Worm (Caenorhabditis elegans) whole organism, L3 larva: ENCODE results near the gene K12H6.8.

Experiments
- ZK546.5 ChIP-seq: sonication (generic microtip); optimal IDR thresholded peaks from 2 replicates; lab custom pipeline; 2017; ENCODE audit warnings: missing biosample characterization, missing genetic modification characterization
- aly-2 ChIP-seq: fragments of 150-350 bp; optimal IDR thresholded peaks from 2 replicates; lab custom pipeline; 2014; ENCODE audit warnings: missing biosample characterization, missing genetic modification characterization
- ceh-16 ChIP-seq: sonication (generic microtip); optimal IDR thresholded peaks from 2 replicates; lab custom pipeline; 2017; ENCODE audit warnings: missing biosample characterization, missing genetic modification characterization
- ceh-28 ChIP-seq: fragments of 150-350 bp; optimal IDR thresholded peaks from 2 replicates; lab custom pipeline; 2014; ENCODE audit warnings: missing biosample characterization, missing genetic modification reagents, missing genetic modification characterization
- ceh-9 ChIP-seq: sonication (generic microtip); optimal IDR thresholded peaks from 2 replicates; lab custom pipeline; 2018; ENCODE audit warnings: missing biosample characterization, missing genetic modification characterization
- egl-27 ChIP-seq: sonication (generic microtip); optimal IDR thresholded peaks from 4 replicates; lab custom pipeline; 2017; ENCODE audit warnings: missing biosample characterization, missing genetic modification reagents, missing genetic modification characterization
- egl-5 ChIP-seq: fragments of 150-350 bp; optimal IDR thresholded peaks from 2 replicates; lab custom pipeline; 2017; ENCODE audit warnings: missing biosample characterization, missing genetic modification reagents, missing genetic modification characterization, inconsistent platforms
- fos-1 ChIP-seq: fragments of 150-350 bp; optimal IDR thresholded peaks from 2 replicates; lab custom pipeline; 2014; ENCODE audit warnings: missing biosample characterization, missing genetic modification characterization
- hmg-11 ChIP-seq: sonication (generic microtip); optimal IDR thresholded peaks from 2 replicates; lab custom pipeline; 2016; ENCODE audit warnings: missing genetic modification characterization, missing compliant biosample characterization
- lin-15B ChIP-seq: fragments of 150-350 bp; optimal IDR thresholded peaks from 2 replicates; lab custom pipeline; 2014; ENCODE audit warnings: missing biosample characterization, missing genetic modification characterization
- lin-39 ChIP-seq: fragments of 150-350 bp; optimal IDR thresholded peaks from 2 replicates; lab custom pipeline; 2018; ENCODE audit warnings: missing biosample characterization, missing genetic modification reagents, missing genetic modification characterization
- lsy-12 ChIP-seq: sonication (generic microtip); optimal IDR thresholded peaks from 2 replicates; lab custom pipeline; 2016; ENCODE audit warnings: mild to moderate bottlenecking, missing genetic modification characterization, missing compliant biosample characterization
- mml-1 ChIP-seq: fragments of 150-350 bp; sonication (generic microtip); optimal IDR thresholded peaks from 3 replicates; lab custom pipeline; 2014; ENCODE audit warnings: missing biosample characterization, missing genetic modification characterization
- nfya-1 ChIP-seq: sonication (generic microtip); optimal IDR thresholded peaks from 2 replicates; lab custom pipeline; 2017; ENCODE audit warnings: missing genetic modification characterization, mild to moderate bottlenecking, missing compliant biosample characterization, antibody characterized with exemption, moderate library complexity; ENCODE audit not compliant: insufficient read depth
- nhr-11 ChIP-seq: fragments of 150-350 bp; optimal IDR thresholded peaks from 2 replicates; lab custom pipeline; 2014; ENCODE audit warnings: missing biosample characterization, missing genetic modification characterization
- nhr-12 ChIP-seq: fragments of 150-350 bp; optimal IDR thresholded peaks from 2 replicates; lab custom pipeline; 2014; ENCODE audit warnings: missing biosample characterization, missing genetic modification characterization
- nhr-237 ChIP-seq: fragments of 150-350 bp; optimal IDR thresholded peaks from 2 replicates; lab custom pipeline; 2014; ENCODE audit warnings: missing biosample characterization, missing genetic modification characterization
- nhr-25 ChIP-seq: sonication (generic microtip); optimal IDR thresholded peaks from 2 replicates; lab custom pipeline; 2017; ENCODE audit warnings: missing biosample characterization, missing genetic modification characterization
- nhr-43 ChIP-seq: sonication (generic microtip); optimal IDR thresholded peaks from 2 replicates; lab custom pipeline; 2016; ENCODE audit warnings: mild to moderate bottlenecking, missing genetic modification characterization, missing compliant biosample characterization; ENCODE audit not compliant: poor library complexity, severe bottlenecking
- nhr-67 ChIP-seq: fragments of 150-350 bp; optimal IDR thresholded peaks from 2 replicates; lab custom pipeline; 2014; ENCODE audit warnings: missing biosample characterization, missing genetic modification characterization
- pha-4 ChIP-seq: fragments of 150-350 bp; optimal IDR thresholded peaks from 2 replicates; lab custom pipeline; 2014; ENCODE audit warnings: missing biosample characterization, missing genetic modification reagents, missing genetic modification characterization
- skn-1 ChIP-seq: fragments of 150-350 bp; optimal IDR thresholded peaks from 2 replicates; lab custom pipeline; 2014; ENCODE audit warnings: missing biosample characterization, missing genetic modification characterization
- tbx-2 ChIP-seq: sonication (generic microtip); optimal IDR thresholded peaks from 2 replicates; lab custom pipeline; 2016; ENCODE audit warnings: mild to moderate bottlenecking, missing genetic modification characterization, missing compliant biosample characterization
- unc-62 ChIP-seq: fragments of 150-350 bp; sonication (generic microtip); optimal IDR thresholded peaks from 4 replicates; lab custom pipeline; 2014; ENCODE audit warnings: missing biosample characterization, missing genetic modification reagents, missing genetic modification characterization
- zag-1 ChIP-seq: fragments of 150-350 bp; optimal IDR thresholded peaks from 2 replicates; lab custom pipeline; 2014; ENCODE audit warnings: missing biosample characterization, missing genetic modification characterization
- ztf-4 ChIP-seq: fragments of 150-350 bp; optimal IDR thresholded peaks from 2 replicates; lab custom pipeline; 2014; ENCODE audit warnings: missing biosample characterization, missing genetic modification characterization

The K12H6.8 gene

ce11 chrII:2871816-2872215 lies 44.1 kb downstream of the K12H6.8 start, which contains the start of gene Y110A2AL.10:
Y110A2AL.10 (minus strand) TSS chrII:2871916.
- no peak for TF ChIP-seq nhr-25 (tag; lab: Kevin White, UChicago)
- no peak for TF ChIP-seq ceh-28 (tag; lab: Kevin White, UChicago)
- TF ChIP-seq nhr-237 = no peak
- no peak for TF ChIP-seq nhr-12 (tag; lab: Kevin White, UChicago)
- TF ChIP-seq egl-27 (tag; lab: Kevin White, UChicago) = no peak
- no peak for TF ChIP-seq nhr-67 (tag; lab: Kevin White, UChicago)
- TF ChIP-seq nhr-43 = no peak
- no peak for TF ChIP-seq mml-1
- TF ChIP-seq nfya-1 (tag; lab: Kevin White, UChicago) = no peak
- TF ChIP-seq lsy-12 (tag; lab: Kevin White, UChicago) = no peak
- TF ChIP-seq ceh-16 = no peak
- no peak for TF ChIP-seq hmg-11
- TF ChIP-seq pha-4 (tag; lab: Kevin White, UChicago) = no peak
- no peak for TF ChIP-seq tbx-2
- no peak for TF ChIP-seq ZK546.5 (tag; lab: Kevin White, UChicago)
- TF ChIP-seq skn-1 (tag; lab: Kevin White, UChicago) = no peak
- no peak for TF ChIP-seq nhr-11 (tag; lab: Kevin White, UChicago)

ce11 chrII:2874801-2875200 lies 47.1 kb downstream of the K12H6.8 start, which contains the start of gene Y110A2AL.1:
Y110A2AL.1 (plus strand) TSS chrII:2875101.
- TF ChIP-seq hmg-11 (no peak), fos-1 (tag; lab: Kevin White, UChicago) (no peak), zag-1 (tag; lab: Kevin White, UChicago) (no peak), mml-1 (no peak), egl-5 (tag; lab: Kevin White, UChicago) (no peak), lin-15B (tag; lab: Kevin White, UChicago) (no peak), nhr-43 (no peak), nhr-237 (no peak), unc-62 (GFP tag; lab: Kevin White, UChicago) (no peak), lin-39 (tag; lab: Kevin White, UChicago) (no peak), ceh-16 (no peak), tbx-2 (no peak), ztf-4 (tag; lab: Kevin White, UChicago) (no peak), aly-2 (tag; lab: Kevin White, UChicago) (no peak), ceh-9 (no peak)
